Worm (Caenorhabditis elegans): ENCODE results near the gene C07H6.9.

The C07H6.9 gene

ce11 chrIII:7497782-7498266 is 1.4 kb downstream of the C07H6.9 start, which contains the start of gene cgh-1:
Gene cgh-1 (minus strand): TSS chrIII:7497832.
- TF ChIP-seq lin-13 (tag; optimal IDR thresholded peaks at IDR 0.05) (no peak), ham-2 (GFP tag; optimal IDR thresholded peaks at IDR 0.05) (no peak), ceh-43 (GFP tag; optimal IDR thresholded peaks at IDR 0.05) (no peak), nhr-12 (tag; optimal IDR thresholded peaks at IDR 0.05) (no peak), cnd-1 (tag; optimal IDR thresholded peaks at IDR 0.05) (no peak), sptf-1 (tag; optimal IDR thresholded peaks at IDR 0.05) (no peak), zip-8 (tag; optimal IDR thresholded peaks at IDR 0.05) (no peak), unc-39 (tag; optimal IDR thresholded peaks at IDR 0.05) (no peak), pha-4 (tag; optimal IDR thresholded peaks at IDR 0.05) (no peak), ceh-83 (GFP tag; optimal IDR thresholded peaks at IDR 0.05) (no peak), mls-2 (tag; optimal IDR thresholded peaks at IDR 0.05) (no peak), snpc-4 (tag; optimal IDR thresholded peaks at IDR 0.05) (no peak), unc-62 (GFP tag; optimal IDR thresholded peaks at IDR 0.05) (no peak)

DNA sequence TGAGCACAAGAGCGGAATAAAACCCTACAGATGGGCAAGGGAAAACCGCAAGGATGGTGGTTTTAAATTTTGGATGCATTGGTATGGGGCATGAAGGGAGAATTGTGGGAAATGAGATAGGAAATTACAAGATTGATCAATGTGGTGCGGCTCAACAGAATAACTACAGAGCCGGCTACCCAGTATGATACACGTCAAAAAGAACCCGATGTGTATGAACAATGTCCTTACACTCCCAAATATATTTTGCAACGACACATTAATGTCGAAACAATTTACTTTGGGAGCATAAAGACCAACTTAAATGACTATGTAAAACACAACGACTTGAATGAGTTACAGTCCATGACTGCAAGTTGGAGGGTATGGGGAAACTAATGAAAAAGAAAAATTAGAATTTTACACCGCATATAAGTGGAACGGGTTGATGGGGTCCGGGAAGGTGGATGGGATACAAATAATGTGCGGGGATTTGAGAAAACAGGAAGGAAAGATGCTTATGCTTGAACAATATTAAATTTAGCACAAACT is 3.6 kb downstream of the C07H6.9 start:
- TF ChIP-seq ztf-11 (tag; optimal IDR thresholded peaks at IDR 0.05), result no peak
- TF ChIP-seq unc-39 (tag; optimal IDR thresholded peaks at IDR 0.05), result no peak
- TF ChIP-seq pha-4 (tag; optimal IDR thresholded peaks at IDR 0.05), result no peak
- no peak for TF ChIP-seq tbx-8 (GFP tag; optimal IDR thresholded peaks at IDR 0.05)
- TF ChIP-seq nhr-237 (tag; optimal IDR thresholded peaks at IDR 0.05), result no peak
- no peak for TF ChIP-seq elt-1 (tag; optimal IDR thresholded peaks at IDR 0.05; ENCODE audit: borderline replicate concordance, insufficient read depth)
- no peak for TF ChIP-seq snpc-4 (tag; optimal IDR thresholded peaks at IDR 0.05)
- no peak for TF ChIP-seq nhr-28 (tag; optimal IDR thresholded peaks at IDR 0.05)
- TF ChIP-seq flh-1 (GFP tag; optimal IDR thresholded peaks at IDR 0.05), result no peak
- no peak for TF ChIP-seq blmp-1 (tag; optimal IDR thresholded peaks at IDR 0.05)
- TF ChIP-seq drap-1 (GFP tag; optimal IDR thresholded peaks at IDR 0.05), result no peak
- TF ChIP-seq ceh-43 (GFP tag; optimal IDR thresholded peaks at IDR 0.05), result no peak
- no peak for TF ChIP-seq lsy-2 (tag; optimal IDR thresholded peaks at IDR 0.05)
- no peak for TF ChIP-seq M03D4.4 (tag; optimal IDR thresholded peaks at IDR 0.05)
- no peak for TF ChIP-seq unc-62 (GFP tag; optimal IDR thresholded peaks at IDR 0.05)
- no peak for TF ChIP-seq lin-32 (GFP tag; optimal IDR thresholded peaks at IDR 0.05)
- no peak for TF ChIP-seq cnd-1 (tag; optimal IDR thresholded peaks at IDR 0.05)
- no peak for TF ChIP-seq nhr-2 (tag; optimal IDR thresholded peaks at IDR 0.05)
- no peak for TF ChIP-seq lin-13 (tag; optimal IDR thresholded peaks at IDR 0.05)
- TF ChIP-seq nhr-76 (tag; optimal IDR thresholded peaks at IDR 0.05), result no peak

ce11 chrIII:7494850-7495314 is 4.4 kb downstream of the C07H6.9 start:
- TF ChIP-seq ham-2 (GFP tag; optimal IDR thresholded peaks at IDR 0.05) (peak; percentile 51), mls-2 (tag; optimal IDR thresholded peaks at IDR 0.05) (peak; percentile 59), pha-4 (tag; optimal IDR thresholded peaks at IDR 0.05) (no peak), unc-120 (tag; optimal IDR thresholded peaks at IDR 0.05; ENCODE audit: poor library complexity, severe bottlenecking) (no peak), zip-8 (tag; optimal IDR thresholded peaks at IDR 0.05) (no peak), elt-3 (tag; optimal IDR thresholded peaks at IDR 0.05) (no peak), lin-32 (GFP tag; optimal IDR thresholded peaks at IDR 0.05) (no peak), drap-1 (GFP tag; optimal IDR thresholded peaks at IDR 0.05) (no peak), sem-2 (GFP tag; optimal IDR thresholded peaks at IDR 0.05) (no peak), blmp-1 (tag; optimal IDR thresholded peaks at IDR 0.05) (peak; percentile 93), unc-62 (GFP tag; optimal IDR thresholded peaks at IDR 0.05) (no peak), tbx-8 (GFP tag; optimal IDR thresholded peaks at IDR 0.05) (no peak)

- TF ChIP-seq zip-8 (tag; optimal IDR thresholded peaks at IDR 0.05) (peak; percentile 67), ceh-83 (GFP tag; optimal IDR thresholded peaks at IDR 0.05) (no peak), lin-32 (GFP tag; optimal IDR thresholded peaks at IDR 0.05) (no peak), sem-2 (GFP tag; optimal IDR thresholded peaks at IDR 0.05) (no peak), hlh-1 (tag; optimal IDR thresholded peaks at IDR 0.05) (no peak)
Measured at ce11 chrIII:7491931-7492330, 7.3 kb downstream of the C07H6.9 start.

DNA sequence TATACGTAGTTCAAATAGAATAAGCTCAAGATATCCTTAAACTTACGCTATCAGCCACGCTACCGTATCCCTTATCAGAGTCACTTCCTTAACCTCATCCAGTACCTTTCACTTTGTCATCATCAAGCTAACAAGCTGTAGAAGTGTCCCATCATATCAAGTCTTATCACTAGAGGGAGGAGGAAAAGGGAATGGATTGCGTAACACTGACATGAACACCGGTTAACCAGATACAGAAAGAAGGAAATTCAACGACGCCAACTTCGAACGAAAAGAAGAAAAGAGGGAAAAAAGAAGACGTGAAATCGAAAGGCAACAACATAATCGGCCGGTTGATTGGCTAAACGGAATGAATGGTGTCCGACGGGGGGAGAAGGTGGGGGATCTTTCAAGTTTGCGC is 9.2 kb downstream of the C07H6.9 start:
- peak; percentile 48 for TF ChIP-seq zip-8 (tag; optimal IDR thresholded peaks at IDR 0.05)
- TF ChIP-seq lsy-2 (tag; optimal IDR thresholded peaks at IDR 0.05), result no peak
- no peak for TF ChIP-seq mab-5 (tag; optimal IDR thresholded peaks at IDR 0.05)
- no peak for TF ChIP-seq ceh-43 (GFP tag; optimal IDR thresholded peaks at IDR 0.05)
